Worm (Caenorhabditis elegans) whole organism, L4 larva: ENCODE results near the gene Y43C5A.4.

Source experiments
- F37D6.2 ChIP-seq: sonication (generic microtip); optimal IDR thresholded peaks from 2 replicates; lab custom pipeline; 2016; ENCODE audit warnings: mild to moderate bottlenecking, missing genetic modification characterization, missing compliant biosample characterization
- F49E8.2 ChIP-seq: sonication (generic microtip); optimal IDR thresholded peaks from 2 replicates; lab custom pipeline; 2016; ENCODE audit warnings: missing compliant biosample characterization, mild to moderate bottlenecking, missing genetic modification characterization, borderline replicate concordance
- T26A8.4 ChIP-seq: fragments of 200-800 bp; sonication (Bioruptor generic); IDR thresholded peaks from 2 replicates; pipeline ENCODE4 v1.3.6; 2022; ENCODE audit warnings: missing genetic modification characterization, missing compliant biosample characterization
- Y48G9A.11 ChIP-seq: fragments of 200-800 bp; sonication (Bioruptor generic); IDR thresholded peaks from 2 replicates; pipeline ENCODE4 v1.3.6; 2022; ENCODE audit warnings: missing genetic modification reagents, missing genetic modification characterization, missing compliant biosample characterization
- Y75B8A.6 ChIP-seq: fragments of 200-800 bp; sonication (Bioruptor generic); IDR thresholded peaks from 2 replicates; pipeline ENCODE4 v1.3.6; 2022; ENCODE audit warnings: missing genetic modification reagents, missing genetic modification characterization, missing compliant biosample characterization
- aha-1 ChIP-seq: fragments of 150-350 bp; peaks from one replicate; lab custom pipeline; 2014; ENCODE audit warnings: missing biosample characterization, missing genetic modification characterization
- arid-1 ChIP-seq: fragments of 200-800 bp; sonication (Bioruptor generic); conservative IDR thresholded peaks from 2 replicates; pipeline ENCODE4 v1.3.6; 2022; ENCODE audit warnings: missing genetic modification reagents, missing genetic modification characterization, missing compliant biosample characterization
- attf-4 ChIP-seq: sonication (generic microtip); optimal IDR thresholded peaks from 3 replicates; lab custom pipeline; 2017; ENCODE audit warnings: missing biosample characterization, missing genetic modification characterization
- ceh-20 ChIP-seq: fragments of 200-800 bp; sonication (Bioruptor generic); IDR thresholded peaks from 2 replicates; pipeline ENCODE4 v1.3.6; 2022; ENCODE audit warnings: missing genetic modification reagents, missing genetic modification characterization, missing compliant biosample characterization
- ceh-82 ChIP-seq: sonication (generic microtip); optimal IDR thresholded peaks from 2 replicates; lab custom pipeline; 2017; ENCODE audit warnings: missing biosample characterization, missing genetic modification characterization
- ctbp-1 ChIP-seq: fragments of 200-800 bp; sonication (Bioruptor generic); IDR thresholded peaks from 2 replicates; pipeline ENCODE4 v1.3.6; 2022; ENCODE audit warnings: missing genetic modification reagents, missing genetic modification characterization, missing compliant biosample characterization
- dmd-8 ChIP-seq: fragments of 200-800 bp; sonication (Bioruptor generic); IDR thresholded peaks from 2 replicates; pipeline ENCODE4 v1.3.6; 2022; ENCODE audit warnings: missing genetic modification characterization, missing compliant biosample characterization
- dpl-1 ChIP-seq: fragments of 150-350 bp; optimal IDR thresholded peaks from 2 replicates; lab custom pipeline; 2014; ENCODE audit warnings: missing biosample characterization, missing genetic modification reagents, missing genetic modification characterization
- duxl-1 ChIP-seq: sonication (generic microtip); optimal IDR thresholded peaks from 2 replicates; lab custom pipeline; 2016; ENCODE audit warnings: mild to moderate bottlenecking, missing genetic modification characterization, moderate library complexity, missing compliant biosample characterization; ENCODE audit not compliant: poor library complexity
- dve-1 ChIP-seq: sonication (generic microtip); optimal IDR thresholded peaks from 2 replicates; lab custom pipeline; 2017; ENCODE audit warnings: antibody characterized with exemption, mild to moderate bottlenecking, missing genetic modification characterization, missing compliant biosample characterization; ENCODE audit not compliant: insufficient read depth
- egl-27 ChIP-seq: sonication (generic microtip); optimal IDR thresholded peaks from 3 replicates; lab custom pipeline; 2017; ENCODE audit warnings: missing biosample characterization, missing genetic modification reagents, missing genetic modification characterization
- egl-43 ChIP-seq: fragments of 200-800 bp; sonication (Bioruptor generic); IDR thresholded peaks from 2 replicates; pipeline ENCODE4 v1.3.6; 2022; ENCODE audit warnings: missing genetic modification reagents, missing genetic modification characterization, missing compliant biosample characterization
- hif-1 ChIP-seq, 2 experiments: sonication (generic microtip); optimal IDR thresholded peaks; 2 replicates each; lab custom pipeline; 2016 to 2017; ENCODE audit warnings: missing compliant biosample characterization in 2 of 2, missing genetic modification characterization in 2 of 2, missing genetic modification reagents in 2 of 2, missing genotype in 2 of 2, mild to moderate bottlenecking in 1 of 2
- hlh-11 ChIP-seq: fragments of 200-800 bp; sonication (Bioruptor generic); optimal IDR thresholded peaks from 2 replicates; lab custom pipeline; 2018; ENCODE audit warnings: mild to moderate bottlenecking, missing genetic modification characterization, missing compliant biosample characterization
- jun-1 ChIP-seq: fragments of 150-350 bp; optimal IDR thresholded peaks from 2 replicates; lab custom pipeline; 2014; ENCODE audit warnings: missing biosample characterization, missing genetic modification reagents, missing genetic modification characterization
- lim-7 ChIP-seq: fragments of 200-800 bp; sonication (Bioruptor generic); IDR thresholded peaks from 2 replicates; pipeline ENCODE4 v1.3.6; 2022; ENCODE audit warnings: missing genetic modification characterization, missing compliant biosample characterization
- lin-1 ChIP-seq: fragments of 200-800 bp; sonication (Bioruptor generic); IDR thresholded peaks from 2 replicates; pipeline ENCODE4 v1.3.6; 2022; ENCODE audit warnings: missing genetic modification reagents, missing genetic modification characterization, missing compliant biosample characterization
- lin-13 ChIP-seq: fragments of 150-350 bp; optimal IDR thresholded peaks from 2 replicates; lab custom pipeline; 2014; ENCODE audit warnings: missing biosample characterization, missing genetic modification reagents, missing genetic modification characterization
- lin-38 ChIP-seq: fragments of 200-800 bp; sonication (Bioruptor generic); IDR thresholded peaks from 2 replicates; pipeline ENCODE4 v1.3.6; 2022; ENCODE audit warnings: missing genetic modification reagents, missing genetic modification characterization, missing compliant biosample characterization
- lsy-2 ChIP-seq, 2 experiments: fragments of 150-350 bp in 1 of 2; sonication (generic microtip) in 1 of 2; optimal IDR thresholded peaks; 2 replicates each; lab custom pipeline; 2014 to 2017; ENCODE audit warnings: missing biosample characterization in 2 of 2, missing genetic modification characterization in 2 of 2
- mdl-1 ChIP-seq, 2 experiments: fragments of 150-350 bp in 1 of 2; sonication (generic microtip) in 1 of 2; optimal IDR thresholded peaks; 2 replicates each; lab custom pipeline; 2014 to 2017; ENCODE audit warnings: missing biosample characterization in 2 of 2, missing genetic modification characterization in 2 of 2
- mdt-29 ChIP-seq: fragments of 200-800 bp; sonication (Bioruptor generic); IDR thresholded peaks from 2 replicates; pipeline ENCODE4 v1.3.6; 2022; ENCODE audit warnings: missing genetic modification reagents, missing genetic modification characterization, missing compliant biosample characterization
- mxl-2 ChIP-seq: fragments of 200-800 bp; sonication (Bioruptor generic); conservative IDR thresholded peaks from 2 replicates; pipeline ENCODE4 v1.3.6; 2022; ENCODE audit warnings: missing genetic modification reagents, missing genetic modification characterization, missing compliant biosample characterization
- mxl-3 ChIP-seq: fragments of 200-800 bp; sonication (Bioruptor generic); optimal IDR thresholded peaks from 2 replicates; lab custom pipeline; 2018; ENCODE audit warnings: mild to moderate bottlenecking, missing genetic modification characterization, missing compliant biosample characterization
- nhr-102 ChIP-seq: sonication (generic microtip); optimal IDR thresholded peaks from 2 replicates; lab custom pipeline; 2016; ENCODE audit warnings: mild to moderate bottlenecking, missing genetic modification characterization, moderate library complexity, missing compliant biosample characterization
- nhr-11 ChIP-seq: fragments of 150-350 bp; optimal IDR thresholded peaks from 2 replicates; lab custom pipeline; 2014; ENCODE audit warnings: missing biosample characterization, missing genetic modification characterization
- nhr-25 ChIP-seq: sonication (generic microtip); optimal IDR thresholded peaks from 2 replicates; lab custom pipeline; 2017; ENCODE audit warnings: missing genetic modification characterization, mild to moderate bottlenecking, missing compliant biosample characterization, antibody characterized with exemption, moderate library complexity, borderline replicate concordance; ENCODE audit not compliant: insufficient read depth
- nhr-28 ChIP-seq: fragments of 150-350 bp; optimal IDR thresholded peaks from 2 replicates; lab custom pipeline; 2014; ENCODE audit warnings: missing biosample characterization, missing genetic modification characterization
- nhr-48 ChIP-seq: sonication (generic microtip); optimal IDR thresholded peaks from 2 replicates; lab custom pipeline; 2016; ENCODE audit warnings: mild to moderate bottlenecking, missing genetic modification characterization, missing compliant biosample characterization
- nhr-6 ChIP-seq: fragments of 150-350 bp; optimal IDR thresholded peaks from 2 replicates; lab custom pipeline; 2014; ENCODE audit warnings: missing biosample characterization, missing genetic modification characterization
- nhr-76 ChIP-seq: fragments of 150-350 bp; optimal IDR thresholded peaks from 2 replicates; lab custom pipeline; 2014; ENCODE audit warnings: missing biosample characterization, missing genetic modification characterization
- nhr-77 ChIP-seq: fragments of 150-350 bp; optimal IDR thresholded peaks from 2 replicates; lab custom pipeline; 2014; ENCODE audit warnings: missing biosample characterization, missing genetic modification characterization
- php-3 ChIP-seq: fragments of 200-800 bp; sonication (Bioruptor generic); IDR thresholded peaks from 2 replicates; pipeline ENCODE4 v1.3.6; 2022; ENCODE audit warnings: missing genetic modification reagents, missing genetic modification characterization, missing compliant biosample characterization
- pqm-1 ChIP-seq: sonication (generic microtip); optimal IDR thresholded peaks from 2 replicates; lab custom pipeline; 2017; ENCODE audit warnings: missing biosample characterization, missing genetic modification characterization
- rbr-2 ChIP-seq: sonication (generic microtip); optimal IDR thresholded peaks from 2 replicates; lab custom pipeline; 2016; ENCODE audit warnings: missing genotype, missing genetic modification characterization, missing compliant biosample characterization
- set-16 ChIP-seq: fragments of 200-800 bp; sonication (Bioruptor generic); IDR thresholded peaks from 2 replicates; pipeline ENCODE4 v1.3.6; 2022; ENCODE audit warnings: missing genetic modification reagents, missing genetic modification characterization, missing compliant biosample characterization
- tag-97 ChIP-seq: fragments of 200-800 bp; sonication (Bioruptor generic); IDR thresholded peaks from 2 replicates; pipeline ENCODE4 v1.3.6; 2022; ENCODE audit warnings: missing genetic modification characterization, missing compliant biosample characterization
- tra-1 ChIP-seq: fragments of 200-800 bp; sonication (Bioruptor generic); IDR thresholded peaks from 2 replicates; pipeline ENCODE4 v1.3.6; 2022; ENCODE audit warnings: missing genetic modification reagents, missing genetic modification characterization, missing compliant biosample characterization
- unc-39 ChIP-seq: sonication (generic microtip); optimal IDR thresholded peaks from 2 replicates; lab custom pipeline; 2017; ENCODE audit warnings: missing biosample characterization, missing genetic modification characterization
- unc-62 ChIP-seq, 3 experiments: fragments of 150-350 bp in 1 of 3; sonication (generic microtip); optimal IDR thresholded peaks in 2 of 3; peaks in 1 of 3; 1 replicate in 1 of 3; 2 replicates in 2 of 3; lab custom pipeline; 2014 to 2017; ENCODE audit warnings: missing biosample characterization in 3 of 3, missing genetic modification characterization in 3 of 3, missing genetic modification reagents in 3 of 3, missing genotype in 1 of 3
- zip-11 ChIP-seq: fragments of 200-800 bp; sonication (Bioruptor generic); IDR thresholded peaks from 2 replicates; pipeline ENCODE4 v1.3.6; 2022; ENCODE audit warnings: missing genetic modification characterization, missing compliant biosample characterization

Y43C5A.4 gene

DNA sequence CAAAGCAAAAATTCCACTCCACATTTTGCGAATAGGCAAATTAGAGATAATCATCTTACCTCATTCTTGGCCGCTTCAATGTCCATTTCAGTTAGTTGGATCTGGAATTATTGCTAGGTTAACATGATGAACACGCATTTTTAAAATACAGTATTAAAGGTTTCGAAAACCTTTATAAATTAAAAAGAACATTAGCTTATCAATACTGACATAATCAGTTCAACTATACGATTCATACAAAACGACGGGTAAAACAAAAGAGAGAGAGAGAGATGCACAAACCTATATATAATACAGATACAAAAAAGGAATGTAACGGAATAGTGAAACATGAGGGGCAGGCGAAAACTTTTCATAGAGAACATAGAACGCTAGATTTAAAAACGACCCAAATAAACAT is 3.7 kb downstream of the Y43C5A.4 start, which contains the start of gene thk-1:
Gene thk-1 (minus strand): TSS at position 101 of the 400 bp plus-strand sequence.
- TF ChIP-seq dmd-8 (GFP tag; lab: Robert Waterston, UW), result no peak
- peak; percentile 55 for TF ChIP-seq aha-1 (tag; lab: Kevin White, UChicago)
- TF ChIP-seq ceh-20 (GFP tag; lab: Robert Waterston, UW), result no peak
- no peak for TF ChIP-seq nhr-11 (tag; lab: Kevin White, UChicago)
- TF ChIP-seq F37D6.2 (tag; lab: Kevin White, UChicago), result no peak
- no peak for TF ChIP-seq nhr-6 (tag; lab: Kevin White, UChicago)
- no peak for TF ChIP-seq nhr-48 (tag; lab: Kevin White, UChicago)
- no peak for TF ChIP-seq lsy-2 (tag; optimal IDR thresholded peaks at IDR 0.05; lab: Kevin White, UChicago)
- peak; percentile 7 for TF ChIP-seq nhr-28
- no peak for TF ChIP-seq tra-1 (GFP tag; lab: Robert Waterston, UW)
- TF ChIP-seq mdl-1 (tag; optimal IDR thresholded peaks at IDR 0.05; lab: Kevin White, UChicago), result no peak
- TF ChIP-seq ceh-82 (tag; lab: Kevin White, UChicago), result no peak
- peak; percentile 12 for TF ChIP-seq dve-1 (tag; lab: Kevin White, UChicago)
- TF ChIP-seq php-3 (GFP tag; lab: Robert Waterston, UW), result no peak
- peak in 1 of 2 experiments; percentile 49 for TF ChIP-seq unc-62 (GFP tag; optimal IDR thresholded peaks at IDR 0.05 in 1 of 2; lab: Kevin White, UChicago)
- TF ChIP-seq unc-62 (tag; optimal IDR thresholded peaks at IDR 0.05; lab: Kevin White, UChicago), result no peak
- TF ChIP-seq nhr-25 (tag; lab: Kevin White, UChicago), result no peak
- peak; percentile 44 for TF ChIP-seq pqm-1
- TF ChIP-seq tag-97, result no peak
- no peak for TF ChIP-seq lin-13 (GFP tag; lab: Kevin White, UChicago)
- no peak for TF ChIP-seq mxl-2 (GFP tag; lab: Robert Waterston, UW)
- TF ChIP-seq Y75B8A.6 (GFP tag; lab: Robert Waterston, UW), result no peak
- TF ChIP-seq, all 104 proteins: peak for 5

DNA sequence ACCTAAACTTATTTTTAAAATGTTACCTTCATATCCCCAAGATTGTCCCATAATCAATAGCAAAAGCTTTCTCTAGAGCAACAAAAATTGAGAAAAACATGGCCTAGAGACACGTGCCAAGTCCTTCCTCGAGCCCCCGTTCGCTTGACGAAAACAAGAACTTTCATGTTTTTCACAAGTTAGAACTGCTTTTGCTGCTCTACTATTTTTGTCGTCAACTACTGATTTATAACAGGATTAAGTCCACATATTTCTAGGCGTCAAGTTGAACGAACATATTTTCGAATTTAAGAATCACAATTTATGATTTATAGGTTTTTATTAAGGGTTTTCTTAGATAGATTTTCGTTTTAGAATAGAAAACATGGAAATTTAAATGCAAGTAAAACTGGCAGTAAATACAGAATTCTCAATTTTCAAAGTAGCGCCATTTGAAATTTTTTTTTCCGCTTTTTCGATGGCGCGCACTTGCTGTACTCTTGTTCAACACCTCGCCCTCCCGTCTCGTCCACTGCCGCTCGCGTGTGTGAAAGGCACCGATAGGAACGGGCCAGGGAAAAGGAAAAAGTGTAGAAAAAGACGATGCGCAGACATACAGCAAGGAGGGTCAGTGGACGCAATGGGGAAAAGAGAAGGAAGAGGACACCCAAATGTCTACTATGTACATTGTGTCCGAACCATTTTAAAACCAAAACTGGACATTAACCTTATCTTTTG is 6.5 kb downstream of the Y43C5A.4 start, which contains the start of gene rad-51:
Gene rad-51 (minus strand): TSS at position 51 of the 717 bp plus-strand sequence.
- TF ChIP-seq nhr-76 (tag; lab: Kevin White, UChicago) (no peak), unc-39 (tag; lab: Kevin White, UChicago) (no peak), mxl-3 (GFP tag; lab: Kevin White, UChicago) (peak; percentile 87), lim-7 (0 out of 2 replicates have a peak, but pooled peaks have one; percentile 53), egl-27 (tag; lab: Kevin White, UChicago) (no peak), nhr-77 (peak; percentile 33), nhr-6 (tag; lab: Kevin White, UChicago) (no peak), dve-1 (tag; lab: Kevin White, UChicago) (peak; percentile 47), jun-1 (peak; percentile 15), zip-11 (GFP tag; lab: Robert Waterston, UW) (no peak), attf-4 (tag; lab: Kevin White, UChicago) (no peak), nhr-102 (tag; lab: Kevin White, UChicago) (no peak), egl-43 (GFP tag; lab: Robert Waterston, UW) (no peak), hif-1 (tag; optimal IDR thresholded peaks at IDR 0.05; lab: Kevin White, UChicago) (peak in 1 of 2 experiments; percentile 25), mdt-29 (no peak), arid-1 (GFP tag; lab: Robert Waterston, UW) (0 out of 2 replicates have a peak, but pooled peaks have one; percentile 14), Y48G9A.11 (GFP tag; lab: Robert Waterston, UW) (no peak), T26A8.4 (peak; percentile 51), dpl-1 (GFP tag; lab: Kevin White, UChicago) (peak; percentile 83), lsy-2 (tag; optimal IDR thresholded peaks at IDR 0.05; lab: Kevin White, UChicago) (peak in 1 of 2 experiments; percentile 69), nhr-48 (tag; lab: Kevin White, UChicago) (no peak), hlh-11 (peak; percentile 70), tra-1 (GFP tag; lab: Robert Waterston, UW) (no peak), ctbp-1 (GFP tag; lab: Robert Waterston, UW) (0 out of 2 replicates have a peak, but pooled peaks have one; percentile 34), aha-1 (tag; lab: Kevin White, UChicago) (peak; percentile 3), set-16 (GFP tag; lab: Robert Waterston, UW) (peak; percentile 17; the same call in 1 of the 2 replicates), duxl-1 (tag; lab: Kevin White, UChicago) (no peak), nhr-25 (tag; lab: Kevin White, UChicago) (peak; percentile 5), F49E8.2 (no peak), lin-38 (peak; percentile 77), rbr-2 (peak; percentile 67), ceh-20 (GFP tag; lab: Robert Waterston, UW) (peak; percentile 32; the same call in 1 of the 2 replicates), lin-1 (no peak)
